Worm (Caenorhabditis elegans) whole organism, mixed stage, embryonic: ENCODE measurements around the gene scc-3.

Experiments used
- nhr-12 ChIP-seq: fragments of 150-350 bp; optimal IDR thresholded peaks from 2 replicates; lab custom pipeline; 2014; ENCODE audit warnings: missing biosample characterization, missing genetic modification characterization
- unc-62 ChIP-seq: fragments of 150-350 bp; optimal IDR thresholded peaks from 2 replicates; lab custom pipeline; 2014; ENCODE audit warnings: missing biosample characterization, missing genetic modification reagents, missing genetic modification characterization

- no peak for TF ChIP-seq nhr-12 (tag; lab: Kevin White, UChicago)
- TF ChIP-seq unc-62 (GFP tag; lab: Kevin White, UChicago): no peak
Measured at ce11 chrV:12795196-12795595, 31.5 kb downstream of the scc-3 start, which contains the start of gene ugt-4.
